Fruit fly (Drosophila melanogaster): Measurements from ENCODE around the gene CG9784.
A peak's percentile ranks its signal among the peaks of the same experiment; 100 is the strongest.

The CG9784 gene

dm6 chrX:16598336-16598977 lies 558 bp downstream of the CG9784 start (continued):
- TF ChIP-seq CG7839 (tag; optimal IDR thresholded peaks at IDR 0.05): no peak
- no peak for TF ChIP-seq CG15601 (tag; optimal IDR thresholded peaks at IDR 0.05)
- TF ChIP-seq Jarid2 (GFP tag; optimal IDR thresholded peaks at IDR 0.05): no peak
- TF ChIP-seq CG42726 (GFP tag; IDR thresholded peaks at IDR 0.05; ENCODE audit: partially characterized antibody): no peak
- TF ChIP-seq CG16863 (GFP tag; optimal IDR thresholded peaks at IDR 0.05): no peak
- TF ChIP-seq kah (GFP tag; optimal IDR thresholded peaks at IDR 0.05): peak; percentile 41
- no peak for TF ChIP-seq CG14441 (GFP tag; IDR thresholded peaks at IDR 0.05)
- TF ChIP-seq CG12155 (GFP tag; optimal IDR thresholded peaks at IDR 0.05): peak; percentile 100
- no peak for TF ChIP-seq Ets97D (GFP tag; optimal IDR thresholded peaks at IDR 0.05)
- TF ChIP-seq Lhr (GFP tag; optimal IDR thresholded peaks at IDR 0.05): peak; percentile 2
- no peak for TF ChIP-seq unc-4 (GFP tag; IDR thresholded peaks at IDR 0.05; ENCODE audit: partially characterized antibody)
- TF ChIP-seq Usf (GFP tag; optimal IDR thresholded peaks at IDR 0.05): no peak
- no peak for TF ChIP-seq kay (GFP tag; optimal IDR thresholded peaks at IDR 0.05)
- no peak for TF ChIP-seq Stat92E (GFP tag; optimal IDR thresholded peaks at IDR 0.05)
- TF ChIP-seq Doc3 (GFP tag; IDR thresholded peaks at IDR 0.05; ENCODE audit: partially characterized antibody): no peak
- no peak for TF ChIP-seq bigmax (GFP tag; optimal IDR thresholded peaks at IDR 0.05)
- TF ChIP-seq GATAe (GFP tag; conservative IDR thresholded peaks at IDR 0.05): no peak
- TF ChIP-seq CG4730 (GFP tag; IDR thresholded peaks at IDR 0.05): no peak
- TF ChIP-seq CG31224 (GFP tag; IDR thresholded peaks at IDR 0.05): no peak
- no peak for TF ChIP-seq Tbp (GFP tag; optimal IDR thresholded peaks at IDR 0.05)
- no peak for TF ChIP-seq chif (GFP tag; optimal IDR thresholded peaks at IDR 0.05)
- no peak for TF ChIP-seq sug (tag; optimal IDR thresholded peaks at IDR 0.05)
- TF ChIP-seq caup (GFP tag; optimal IDR thresholded peaks at IDR 0.05; ENCODE audit: severe bottlenecking): no peak
- no peak for TF ChIP-seq CG2129 (GFP tag; IDR thresholded peaks at IDR 0.05; ENCODE audit: partially characterized antibody)
- TF ChIP-seq prd (optimal IDR thresholded peaks at IDR 0.05): no peak
- TF ChIP-seq prd (GFP tag; IDR thresholded peaks at IDR 0.05): no peak
- no peak for TF ChIP-seq CG8281 (tag; optimal IDR thresholded peaks at IDR 0.05)
- no peak for TF ChIP-seq CG15479 (GFP tag; optimal IDR thresholded peaks at IDR 0.05)
- TF ChIP-seq ftz-f1 (GFP tag; optimal IDR thresholded peaks at IDR 0.05): no peak
- no peak for TF ChIP-seq CG8359 (GFP tag; optimal IDR thresholded peaks at IDR 0.05; ENCODE audit: borderline replicate concordance)
- TF ChIP-seq amos (GFP tag; IDR thresholded peaks at IDR 0.05; ENCODE audit: partially characterized antibody): peak; percentile 5; the same call in 1 of the 2 replicates
- no peak for TF ChIP-seq CG11093 (GFP tag; IDR thresholded peaks at IDR 0.05)
- peak; percentile 65 for TF ChIP-seq Med (GFP tag)
- TF ChIP-seq nmo (GFP tag; optimal IDR thresholded peaks at IDR 0.05): no peak
- no peak for TF ChIP-seq twi (tag; optimal IDR thresholded peaks at IDR 0.05)
- no peak for TF ChIP-seq pho (GFP tag; optimal IDR thresholded peaks at IDR 0.05)
- TF ChIP-seq hbn (GFP tag; IDR thresholded peaks at IDR 0.05; ENCODE audit: partially characterized antibody): no peak; the same call in 1 of the 2 replicates
- no peak for TF ChIP-seq Chrac-16 (GFP tag; optimal IDR thresholded peaks at IDR 0.05)
- peak; percentile 21 for TF ChIP-seq phol (tag; optimal IDR thresholded peaks at IDR 0.05)
- peak; percentile 2 for TF ChIP-seq CG13424 (tag; optimal IDR thresholded peaks at IDR 0.05)
- peak; percentile 43 for TF ChIP-seq CG12391 (tag; optimal IDR thresholded peaks at IDR 0.05)
- no peak for TF ChIP-seq CG7556 (GFP tag; optimal IDR thresholded peaks at IDR 0.05)
- no peak for TF ChIP-seq CG31388 (GFP tag; optimal IDR thresholded peaks at IDR 0.05)
- no peak for TF ChIP-seq CG1647 (GFP tag; optimal IDR thresholded peaks at IDR 0.05)
- no peak for TF ChIP-seq tin (GFP tag; optimal IDR thresholded peaks at IDR 0.05)
- no peak for TF ChIP-seq so (GFP tag; IDR thresholded peaks at IDR 0.05)
- peak; percentile 55 for TF ChIP-seq vvl (GFP tag; IDR thresholded peaks at IDR 0.05)
- no peak for TF ChIP-seq CG10321 (GFP tag; IDR thresholded peaks at IDR 0.05)
- no peak for TF ChIP-seq bsh (GFP tag; optimal IDR thresholded peaks at IDR 0.05)
